Worm (Caenorhabditis elegans): ENCODE measurements around the gene clec-6.

clec-6 gene

ce11 chrIII:4900260-4900659 is 13.0 kb upstream of the clec-6 start, which contains the start of gene tag-340:
Gene tag-340, plus strand, starts transcription at chrIII:4900508.
- TF ChIP-seq nhr-25 (tag; optimal IDR thresholded peaks at IDR 0.05) (no peak), zag-1 (tag; optimal IDR thresholded peaks at IDR 0.05) (no peak), jun-1 (tag; optimal IDR thresholded peaks at IDR 0.05) (no peak), ztf-4 (tag; optimal IDR thresholded peaks at IDR 0.05) (no peak), nhr-77 (tag; optimal IDR thresholded peaks at IDR 0.05) (no peak)

- TF ChIP-seq fkh-10 (GFP tag; optimal IDR thresholded peaks at IDR 0.05), result peak; percentile 99
- TF ChIP-seq nhr-28 (tag; optimal IDR thresholded peaks at IDR 0.05), result no peak
- peak; percentile 96 for TF ChIP-seq lin-15B (tag; optimal IDR thresholded peaks at IDR 0.05)
- peak; percentile 98 for TF ChIP-seq nhr-43 (tag; optimal IDR thresholded peaks at IDR 0.05; ENCODE audit: poor library complexity, severe bottlenecking)
- no peak for TF ChIP-seq nhr-67 (tag; optimal IDR thresholded peaks at IDR 0.05)
- TF ChIP-seq nhr-12 (tag; optimal IDR thresholded peaks at IDR 0.05), result no peak
- peak; percentile 84 for TF ChIP-seq zag-1 (tag; optimal IDR thresholded peaks at IDR 0.05)
- peak; percentile 4 for TF ChIP-seq ztf-11 (tag; optimal IDR thresholded peaks at IDR 0.05)
- TF ChIP-seq ceh-9 (tag; optimal IDR thresholded peaks at IDR 0.05), result no peak
- peak; percentile 97 for TF ChIP-seq elt-2 (tag; optimal IDR thresholded peaks at IDR 0.05)
- TF ChIP-seq tbx-2 (tag; optimal IDR thresholded peaks at IDR 0.05), result peak; percentile 97
- TF ChIP-seq elt-3 (tag; optimal IDR thresholded peaks at IDR 0.05), result peak in 2 of 3 experiments; percentile 25 to 95
- peak; percentile 90 for TF ChIP-seq daf-12 (tag; optimal IDR thresholded peaks at IDR 0.05)
- TF ChIP-seq ceh-82 (tag; optimal IDR thresholded peaks at IDR 0.05), result peak; percentile 93
- TF ChIP-seq ceh-16 (tag; optimal IDR thresholded peaks at IDR 0.05), result peak; percentile 76
- TF ChIP-seq eor-1 (tag; optimal IDR thresholded peaks at IDR 0.05), result peak in 1 of 2 experiments; percentile 2
- TF ChIP-seq egl-27 (tag; optimal IDR thresholded peaks at IDR 0.05), result peak; percentile 95
- TF ChIP-seq R02D3.7 (tag; optimal IDR thresholded peaks at IDR 0.05), result peak; percentile 92
- TF ChIP-seq pha-4 (tag; optimal IDR thresholded peaks at IDR 0.05), result peak; percentile 99
- peak; percentile 96 for TF ChIP-seq pqm-1 (tag; optimal IDR thresholded peaks at IDR 0.05)
- TF ChIP-seq nfya-1 (tag; optimal IDR thresholded peaks at IDR 0.05; ENCODE audit: insufficient read depth), result peak; percentile 99
- TF ChIP-seq fkh-2 (tag; optimal IDR thresholded peaks at IDR 0.05), result no peak
- no peak for TF ChIP-seq aly-2 (tag; optimal IDR thresholded peaks at IDR 0.05)
- TF ChIP-seq ceh-28 (tag; optimal IDR thresholded peaks at IDR 0.05), result peak; percentile 95
- TF ChIP-seq lsy-12 (tag; optimal IDR thresholded peaks at IDR 0.05), result peak; percentile 98
- TF ChIP-seq jun-1 (tag; optimal IDR thresholded peaks at IDR 0.05), result peak; percentile 98
- peak; percentile 57 for TF ChIP-seq mml-1 (tag; optimal IDR thresholded peaks at IDR 0.05)
- peak; percentile 97 for TF ChIP-seq unc-62 (GFP tag; optimal IDR thresholded peaks at IDR 0.05)
- TF ChIP-seq snpc-4 (tag; optimal IDR thresholded peaks at IDR 0.05), result peak; percentile 92
- peak; percentile 91 for TF ChIP-seq skn-1 (tag; optimal IDR thresholded peaks at IDR 0.05)
- peak; percentile 97 for TF ChIP-seq mdl-1 (tag; optimal IDR thresholded peaks at IDR 0.05)
- TF ChIP-seq nhr-11 (tag; optimal IDR thresholded peaks at IDR 0.05), result peak; percentile 95
- peak; percentile 33 for TF ChIP-seq unc-39 (tag; optimal IDR thresholded peaks at IDR 0.05)
- peak; percentile 97 for TF ChIP-seq hmg-11 (tag; optimal IDR thresholded peaks at IDR 0.05)
- TF ChIP-seq egl-5 (tag; optimal IDR thresholded peaks at IDR 0.05), result peak; percentile 94
- TF ChIP-seq ZK546.5 (tag; optimal IDR thresholded peaks at IDR 0.05), result peak; percentile 58
- peak; percentile 100 for TF ChIP-seq nhr-23 (tag; optimal IDR thresholded peaks at IDR 0.05)
- peak; percentile 99 for TF ChIP-seq lin-39 (tag; optimal IDR thresholded peaks at IDR 0.05)
- TF ChIP-seq ztf-4 (tag; optimal IDR thresholded peaks at IDR 0.05), result peak; percentile 88
- peak; percentile 87 for TF ChIP-seq sea-2 (GFP tag; optimal IDR thresholded peaks at IDR 0.05)
- peak; percentile 93 for TF ChIP-seq nhr-77 (tag; optimal IDR thresholded peaks at IDR 0.05)
- TF ChIP-seq nhr-76 (tag; optimal IDR thresholded peaks at IDR 0.05), result peak; percentile 75
- peak; percentile 85 for TF ChIP-seq elt-1 (tag; optimal IDR thresholded peaks at IDR 0.05)
- TF ChIP-seq ama-1 (optimal IDR thresholded peaks at IDR 0.05), result peak; percentile 82
- peak; percentile 97 for TF ChIP-seq fos-1 (tag; optimal IDR thresholded peaks at IDR 0.05)
- peak; percentile 100 for TF ChIP-seq nhr-25 (tag; optimal IDR thresholded peaks at IDR 0.05)
- TF ChIP-seq nhr-237 (tag; optimal IDR thresholded peaks at IDR 0.05), result no peak
Measured at ce11 chrIII:4899728-4900127, 12.5 kb upstream of the clec-6 start.

Measured in whole organism, L3 larva.